Worm (Caenorhabditis elegans) whole organism, L3 larva: ENCODE data around the gene F55F10.3.

Experiments
- aly-2 ChIP-seq: fragments of 150-350 bp; optimal IDR thresholded peaks from 2 replicates; lab custom pipeline; 2014; ENCODE audit warnings: missing biosample characterization, missing genetic modification characterization
- ama-1 ChIP-seq: fragments of 150-350 bp; optimal IDR thresholded peaks from 2 replicates; lab custom pipeline; 2018
- elt-2 ChIP-seq: sonication (generic microtip); optimal IDR thresholded peaks from 2 replicates; lab custom pipeline; 2016; ENCODE audit warnings: missing genetic modification reagents, mild to moderate bottlenecking, missing genetic modification characterization, missing compliant biosample characterization
- pqm-1 ChIP-seq: fragments of 150-350 bp; optimal IDR thresholded peaks from 2 replicates; lab custom pipeline; 2017; ENCODE audit warnings: missing biosample characterization, missing genetic modification characterization, inconsistent platforms
- tbx-2 ChIP-seq: sonication (generic microtip); optimal IDR thresholded peaks from 2 replicates; lab custom pipeline; 2016; ENCODE audit warnings: mild to moderate bottlenecking, missing genetic modification characterization, missing compliant biosample characterization

- no peak for TF ChIP-seq elt-2 (tag; lab: Kevin White, UChicago)
- no peak for TF ChIP-seq pqm-1
- no peak for TF ChIP-seq ama-1
- TF ChIP-seq aly-2 (tag; lab: Kevin White, UChicago) = no peak
- TF ChIP-seq tbx-2 (tag; lab: Kevin White, UChicago) = no peak
Observed at ce11 chrIV:4357296-4357695, 2.5 kb upstream of the F55F10.3 start, which contains the start of gene sars-2.
